Worm (Caenorhabditis elegans) whole organism, L4 larva: ENCODE measurements around the gene tag-120.

Experiments used
- ZK337.2 ChIP-seq: fragments of 200-800 bp; sonication (Bioruptor generic); IDR thresholded peaks from 2 replicates; pipeline ENCODE4 v1.3.6; 2022; ENCODE audit warnings: missing genetic modification reagents, missing genetic modification characterization, missing compliant biosample characterization
- ceh-82 ChIP-seq: sonication (generic microtip); optimal IDR thresholded peaks from 2 replicates; lab custom pipeline; 2017; ENCODE audit warnings: missing biosample characterization, missing genetic modification characterization

DNA sequence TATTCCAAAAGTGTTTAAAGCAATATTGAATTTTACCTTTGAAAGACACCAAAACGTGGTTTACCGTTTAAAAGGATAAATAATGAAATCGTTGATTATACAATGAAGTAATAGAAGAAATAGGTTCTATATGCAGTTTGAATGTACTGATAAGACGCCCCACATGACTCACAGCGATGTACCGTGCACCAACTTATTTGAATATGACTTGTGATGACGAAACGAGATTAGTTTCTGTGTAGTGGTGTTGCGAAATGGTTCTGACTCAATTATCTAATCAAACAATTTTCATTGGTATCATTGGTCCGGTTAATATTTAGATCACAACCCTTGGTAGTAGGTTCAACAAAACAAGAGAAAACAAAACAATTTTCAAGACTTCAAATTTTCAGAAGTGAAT is 1.6 kb upstream of the tag-120 start:
- TF ChIP-seq ceh-82 (no peak), ZK337.2 (GFP tag; lab: Robert Waterston, UW) (no peak)
